Fruit fly (Drosophila melanogaster): ENCODE data around the gene CG31676.
A peak's percentile ranks its signal among the peaks of the same experiment; 100 is the strongest.

The CG31676 gene

dm6 chr2L:20811039-20811652 lies 29.4 kb upstream of the CG31676 start (continued):
- TF ChIP-seq bsh (GFP tag; optimal IDR thresholded peaks at IDR 0.05) (peak; percentile 59 to 62), CG11398 (GFP tag; optimal IDR thresholded peaks at IDR 0.05) (no peak), gfzf (GFP tag; optimal IDR thresholded peaks at IDR 0.05) (no peak), CG1529 (GFP tag; optimal IDR thresholded peaks at IDR 0.05) (peak; percentile 19), CG10366 (GFP tag; IDR thresholded peaks at IDR 0.05) (peak; percentile 54; the same call in 1 of the 2 replicates)

dm6 chr2L:20812283-20813189 lies 28.0 kb upstream of the CG31676 start:
- TF ChIP-seq so (GFP tag; IDR thresholded peaks at IDR 0.05) (no peak), sens-2 (GFP tag; IDR thresholded peaks at IDR 0.05) (no peak), bcd (GFP tag; optimal IDR thresholded peaks at IDR 0.05) (no peak), Ada2b (GFP tag; IDR thresholded peaks at IDR 0.05) (0 out of 2 replicates have a peak, but pooled peaks have one; percentile 20), Ravus (GFP tag; IDR thresholded peaks at IDR 0.05) (no peak), zf30C (GFP tag; optimal IDR thresholded peaks at IDR 0.05) (no peak), Med (GFP tag) (peak; percentile 42), z (GFP tag; IDR thresholded peaks at IDR 0.05) (no peak), CG34422 (GFP tag; IDR thresholded peaks at IDR 0.05) (no peak), knrl (GFP tag; IDR thresholded peaks at IDR 0.05; ENCODE audit: partially characterized antibody) (no peak), sens (GFP tag) (peak; percentile 25), CG16863 (GFP tag; optimal IDR thresholded peaks at IDR 0.05) (no peak), grn (GFP tag; optimal IDR thresholded peaks at IDR 0.05) (peak; percentile 2), CG11696 (GFP tag; IDR thresholded peaks at IDR 0.05) (0 out of 2 replicates have a peak, but pooled peaks have one; percentile 11), Doc3 (GFP tag; IDR thresholded peaks at IDR 0.05; ENCODE audit: partially characterized antibody) (no peak), CG8290 (GFP tag; optimal IDR thresholded peaks at IDR 0.05) (no peak), CG8290 (tag; optimal IDR thresholded peaks at IDR 0.05) (peak in 1 of 2 experiments; percentile 30), Myb (GFP tag; optimal IDR thresholded peaks at IDR 0.05) (no peak), yki (optimal IDR thresholded peaks at IDR 0.05) (no peak), nom (GFP tag; optimal IDR thresholded peaks at IDR 0.05) (peak; percentile 78), CG3065 (GFP tag; optimal IDR thresholded peaks at IDR 0.05) (no peak), sd (tag; optimal IDR thresholded peaks at IDR 0.05) (peak; percentile 14), dmrt99B (tag; optimal IDR thresholded peaks at IDR 0.05) (no peak), chinmo (GFP tag; IDR thresholded peaks at IDR 0.05; ENCODE audit: partially characterized antibody) (0 out of 4 replicates have a peak, but pooled peaks have one; percentile 52), CG4424 (GFP tag; optimal IDR thresholded peaks at IDR 0.05) (no peak), Ets65A (GFP tag) (no peak), CG2129 (GFP tag; IDR thresholded peaks at IDR 0.05; ENCODE audit: partially characterized antibody) (no peak)

dm6 chr2L:20816140-20816539 lies 24.4 kb upstream of the CG31676 start, which contains the start of gene CG33322:
Gene CG33322, minus strand, starts transcription at chr2L:20816240.
- TF ChIP-seq HLH4C (GFP tag; IDR thresholded peaks at IDR 0.05; ENCODE audit: partially characterized antibody) = no peak
- no peak for TF ChIP-seq Hmx (GFP tag; optimal IDR thresholded peaks at IDR 0.05)
- no peak for TF ChIP-seq Adf1 (GFP tag; IDR thresholded peaks at IDR 0.05)
- no peak for TF ChIP-seq unpg (GFP tag; optimal IDR thresholded peaks at IDR 0.05)
- no peak for TF ChIP-seq CG11093 (GFP tag; IDR thresholded peaks at IDR 0.05)
- no peak for TF ChIP-seq CG15479 (GFP tag; optimal IDR thresholded peaks at IDR 0.05)
- TF ChIP-seq mam (GFP tag; optimal IDR thresholded peaks at IDR 0.05) = no peak
- TF ChIP-seq CG7987 (GFP tag; optimal IDR thresholded peaks at IDR 0.05) = no peak

Measured in whole organism, embryonic.